Worm (Caenorhabditis elegans): ENCODE data around the gene fbxa-190.

DNA sequence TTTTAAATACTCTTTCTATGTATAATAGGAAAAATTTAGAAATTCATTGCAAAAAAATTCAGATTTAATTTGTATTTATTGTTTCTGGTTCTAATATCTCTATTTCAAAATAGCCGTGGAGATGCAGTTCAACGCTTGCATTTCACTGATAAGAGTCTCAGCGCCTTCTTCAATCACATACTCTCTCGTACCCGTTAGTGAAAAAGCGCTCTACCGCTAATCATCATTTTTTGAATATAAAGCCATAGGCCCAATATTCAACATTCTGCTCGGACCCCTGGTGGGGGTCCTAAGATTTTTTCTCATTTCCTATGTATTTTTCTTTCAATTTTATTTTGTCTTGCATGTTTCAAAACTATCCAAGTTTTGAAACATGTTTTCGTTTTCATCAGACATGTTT, 48.7 kb downstream of the fbxa-190 start:
- no peak for TF ChIP-seq ceh-36 (tag; optimal IDR thresholded peaks at IDR 0.05)
- TF ChIP-seq ama-1 (optimal IDR thresholded peaks at IDR 0.05): no peak
- TF ChIP-seq sea-1 (GFP tag; conservative IDR thresholded peaks at IDR 0.05): no peak
- no peak for TF ChIP-seq flt-1 (GFP tag; IDR thresholded peaks at IDR 0.05)
- TF ChIP-seq tra-4 (tag; optimal IDR thresholded peaks at IDR 0.05): no peak
- no peak for TF ChIP-seq ets-7 (tag; optimal IDR thresholded peaks at IDR 0.05)
- TF ChIP-seq hmbx-1 (tag; optimal IDR thresholded peaks at IDR 0.05): no peak

Measured in whole organism, early embryonic.